Fruit fly (Drosophila melanogaster) whole organism, prepupa: Measurements from ENCODE around the gene bip1.

ENCODE experiments used
- Blimp-1 ChIP-seq: fragments of 200-800 bp; sonication (Bioruptor generic); optimal IDR thresholded peaks from 3 replicates; lab custom pipeline; 2017; ENCODE audit warnings: missing biosample characterization, missing genetic modification characterization, mild to moderate bottlenecking, moderate library complexity, missing genetic modification reagents
- CG10631 ChIP-seq: fragments of 200-800 bp; sonication (Bioruptor generic); optimal IDR thresholded peaks from 2 replicates; lab custom pipeline; 2016; ENCODE audit warnings: missing biosample characterization, missing genetic modification characterization
- CG10669 ChIP-seq: fragments of 200-800 bp; sonication (Bioruptor generic); optimal IDR thresholded peaks from 3 replicates; lab custom pipeline; 2018; ENCODE audit warnings: missing biosample characterization, mild to moderate bottlenecking, missing genetic modification characterization, moderate library complexity
- CG11294 ChIP-seq: fragments of 200-800 bp; sonication (Bioruptor generic); IDR thresholded peaks from 2 replicates; pipeline ENCODE4 v1.3.6; 2022; ENCODE audit warnings: missing biosample characterization, missing genetic modification characterization
- CG11762 ChIP-seq: fragments of 200-800 bp; sonication (Bioruptor generic); optimal IDR thresholded peaks from 3 replicates; lab custom pipeline; 2016; ENCODE audit warnings: missing biosample characterization, missing genetic modification characterization; ENCODE audit not compliant: insufficient read depth
- CG15336 ChIP-seq: fragments of 200-800 bp; sonication (Bioruptor generic); IDR thresholded peaks from 2 replicates; pipeline ENCODE4 v1.3.6; 2022; ENCODE audit warnings: missing biosample characterization, missing genetic modification characterization
- CG1621 ChIP-seq: fragments of 200-800 bp; sonication (Bioruptor generic); optimal IDR thresholded peaks from 3 replicates; lab custom pipeline; 2018; ENCODE audit warnings: missing biosample characterization, mild to moderate bottlenecking, missing genetic modification characterization
- CG3032 ChIP-seq: fragments of 200-800 bp; optimal IDR thresholded peaks from 2 replicates; lab custom pipeline; 2019; ENCODE audit warnings: missing biosample characterization, mild to moderate bottlenecking, missing genetic modification characterization, moderate library complexity
- CG31627 ChIP-seq: fragments of 200-800 bp; sonication (Bioruptor generic); optimal IDR thresholded peaks from 3 replicates; lab custom pipeline; 2016; ENCODE audit warnings: missing biosample characterization, missing genetic modification characterization
- CG32006 ChIP-seq: fragments of 200-800 bp; sonication (Bioruptor generic); optimal IDR thresholded peaks from 3 replicates; lab custom pipeline; 2017; ENCODE audit warnings: missing biosample characterization, mild to moderate bottlenecking, missing genetic modification characterization
- CG3919 ChIP-seq: fragments of 200-800 bp; sonication (Bioruptor generic); optimal IDR thresholded peaks from 3 replicates; lab custom pipeline; 2016; ENCODE audit warnings: missing biosample characterization, missing genetic modification characterization
- CG4318 ChIP-seq: fragments of 200-800 bp; sonication (Bioruptor generic); optimal IDR thresholded peaks from 3 replicates; lab custom pipeline; 2017; ENCODE audit warnings: missing biosample characterization, mild to moderate bottlenecking, missing genetic modification characterization
- CG6163 ChIP-seq: fragments of 200-800 bp; sonication (Bioruptor generic); IDR thresholded peaks from 3 replicates; pipeline ENCODE4 v1.3.6; 2022; ENCODE audit warnings: missing biosample characterization, missing genetic modification characterization
- CG6276 ChIP-seq: fragments of 200-800 bp; sonication (Bioruptor generic); optimal IDR thresholded peaks from 2 replicates; lab custom pipeline; 2017; ENCODE audit warnings: missing biosample characterization, mild to moderate bottlenecking, missing genetic modification characterization
- CG6792 ChIP-seq: fragments of 200-800 bp; sonication (Bioruptor generic); optimal IDR thresholded peaks from 3 replicates; lab custom pipeline; 2016; ENCODE audit warnings: missing biosample characterization, missing genetic modification characterization
- CG6808 ChIP-seq: fragments of 200-800 bp; sonication (Bioruptor generic); optimal IDR thresholded peaks from 3 replicates; lab custom pipeline; 2017; ENCODE audit warnings: missing biosample characterization, missing genetic modification characterization, mild to moderate bottlenecking, moderate library complexity, missing genetic modification reagents
- CG8119 ChIP-seq: fragments of 200-800 bp; sonication (Bioruptor generic); IDR thresholded peaks from 3 replicates; pipeline ENCODE4 v1.3.6; 2022; ENCODE audit warnings: missing biosample characterization, missing genetic modification characterization
- CG8319 ChIP-seq: fragments of 200-800 bp; sonication (Bioruptor generic); optimal IDR thresholded peaks from 3 replicates; lab custom pipeline; 2016; ENCODE audit warnings: missing biosample characterization, missing genetic modification characterization
- CG8632 ChIP-seq: fragments of 200-800 bp; sonication (Bioruptor generic); optimal IDR thresholded peaks from 3 replicates; lab custom pipeline; 2016; ENCODE audit warnings: missing biosample characterization, missing genetic modification characterization
- CG9139 ChIP-seq: fragments of 200-800 bp; sonication (Bioruptor generic); optimal IDR thresholded peaks from 3 replicates; lab custom pipeline; 2017; ENCODE audit warnings: missing biosample characterization, mild to moderate bottlenecking, missing genetic modification characterization
- Eip75B ChIP-seq: fragments of 200-800 bp; sonication (Bioruptor generic); optimal IDR thresholded peaks from 3 replicates; lab custom pipeline; 2016; ENCODE audit warnings: missing biosample characterization, missing genetic modification characterization
- Eip93F ChIP-seq: fragments of 200-800 bp; sonication (Bioruptor generic); optimal IDR thresholded peaks from 2 replicates; lab custom pipeline; 2016; ENCODE audit warnings: missing biosample characterization, mild to moderate bottlenecking, missing genetic modification characterization
- Ets21C ChIP-seq: fragments of 200-800 bp; sonication (Bioruptor generic); optimal IDR thresholded peaks from 3 replicates; lab custom pipeline; 2016; ENCODE audit warnings: missing biosample characterization, missing genetic modification characterization
- Ets96B ChIP-seq: fragments of 200-800 bp; optimal IDR thresholded peaks from 2 replicates; lab custom pipeline; 2019; ENCODE audit warnings: missing biosample characterization, mild to moderate bottlenecking, missing genetic modification characterization, moderate library complexity
- Hr38 ChIP-seq: sonication (Bioruptor generic); optimal IDR thresholded peaks from 2 replicates; lab custom pipeline; 2016; ENCODE audit warnings: missing biosample characterization, missing genetic modification characterization
- Hr4 ChIP-seq: fragments of 200-800 bp; sonication (Bioruptor generic); optimal IDR thresholded peaks from 3 replicates; lab custom pipeline; 2016; ENCODE audit warnings: missing biosample characterization, missing genetic modification characterization
- OdsH ChIP-seq: fragments of 200-800 bp; sonication (Bioruptor generic); optimal IDR thresholded peaks from 3 replicates; lab custom pipeline; 2016; ENCODE audit warnings: missing biosample characterization, missing genetic modification characterization
- Smox ChIP-seq: fragments of 200-800 bp; sonication (Bioruptor generic); optimal IDR thresholded peaks from 3 replicates; lab custom pipeline; 2016; ENCODE audit warnings: missing biosample characterization, missing genetic modification characterization
- Sox14 ChIP-seq: fragments of 200-800 bp; sonication (Bioruptor generic); optimal IDR thresholded peaks from 3 replicates; lab custom pipeline; 2016; ENCODE audit warnings: missing biosample characterization, missing genetic modification characterization
- Sox15 ChIP-seq: fragments of 200-800 bp; sonication (Bioruptor generic); optimal IDR thresholded peaks from 3 replicates; lab custom pipeline; 2016; ENCODE audit warnings: missing biosample characterization, missing genetic modification characterization
- achi ChIP-seq: fragments of 200-800 bp; sonication (Bioruptor generic); optimal IDR thresholded peaks from 3 replicates; lab custom pipeline; 2016; ENCODE audit warnings: missing biosample characterization, missing genetic modification characterization
- cyc ChIP-seq: fragments of 200-800 bp; sonication (Bioruptor generic); optimal IDR thresholded peaks from 3 replicates; lab custom pipeline; 2016; ENCODE audit warnings: missing biosample characterization, missing genetic modification characterization
- dac ChIP-seq: fragments of 200-800 bp; sonication (Bioruptor generic); optimal IDR thresholded peaks from 2 replicates; lab custom pipeline; 2017; ENCODE audit warnings: missing biosample characterization, mild to moderate bottlenecking, missing genetic modification characterization
- dsx ChIP-seq: fragments of 200-800 bp; optimal IDR thresholded peaks from 3 replicates; lab custom pipeline; 2019; ENCODE audit warnings: missing biosample characterization, mild to moderate bottlenecking, missing genetic modification characterization, moderate library complexity; ENCODE audit not compliant: poor library complexity, severe bottlenecking
- eg ChIP-seq: fragments of 200-800 bp; sonication (Bioruptor generic); IDR thresholded peaks from 3 replicates; pipeline ENCODE4 v1.3.6; 2022; ENCODE audit warnings: missing biosample characterization, missing genetic modification characterization
- esn ChIP-seq: fragments of 200-800 bp; sonication (Bioruptor generic); optimal IDR thresholded peaks from 2 replicates; lab custom pipeline; 2016; ENCODE audit warnings: missing biosample characterization, mild to moderate bottlenecking, missing genetic modification characterization, moderate library complexity
- fd59A ChIP-seq: fragments of 200-800 bp; sonication (Bioruptor generic); optimal IDR thresholded peaks from 2 replicates; lab custom pipeline; 2017; ENCODE audit warnings: missing biosample characterization, mild to moderate bottlenecking, missing genetic modification characterization, missing genetic modification reagents
- fd85E ChIP-seq: fragments of 200-800 bp; sonication (Bioruptor generic); optimal IDR thresholded peaks from 3 replicates; lab custom pipeline; 2016; ENCODE audit warnings: missing biosample characterization, missing genetic modification characterization
- fkh ChIP-seq: fragments of 200-800 bp; sonication (Bioruptor generic); optimal IDR thresholded peaks from 3 replicates; lab custom pipeline; 2017; ENCODE audit warnings: missing biosample characterization, mild to moderate bottlenecking, missing genetic modification characterization, moderate library complexity
- net ChIP-seq: fragments of 200-800 bp; sonication (Bioruptor generic); optimal IDR thresholded peaks from 3 replicates; lab custom pipeline; 2016; ENCODE audit warnings: missing biosample characterization, missing genetic modification characterization
- pdm3 ChIP-seq: fragments of 200-800 bp; sonication (Bioruptor generic); optimal IDR thresholded peaks from 3 replicates; lab custom pipeline; 2016; ENCODE audit warnings: missing biosample characterization, missing genetic modification characterization
- salr ChIP-seq, 2 experiments: fragments of 200-800 bp; sonication (Bioruptor generic); optimal IDR thresholded peaks; 3 replicates each; lab custom pipeline; 2016 to 2018; ENCODE audit warnings: missing biosample characterization in 2 of 2, missing genetic modification characterization in 2 of 2, mild to moderate bottlenecking in 1 of 2
- spab ChIP-seq: fragments of 200-800 bp; sonication (Bioruptor generic); optimal IDR thresholded peaks from 2 replicates; lab custom pipeline; 2017; ENCODE audit warnings: missing biosample characterization, mild to moderate bottlenecking, missing genetic modification characterization, missing genetic modification reagents
- ss ChIP-seq, 2 experiments: fragments of 200-800 bp; sonication (Bioruptor generic); optimal IDR thresholded peaks; 2 replicates in 1 of 2; 3 replicates in 1 of 2; lab custom pipeline; 2017 to 2018; ENCODE audit warnings: mild to moderate bottlenecking in 2 of 2, missing biosample characterization in 2 of 2, missing genetic modification characterization in 2 of 2, moderate library complexity in 1 of 2
- svp ChIP-seq: fragments of 200-800 bp; sonication (Bioruptor generic); peaks from one replicate; lab custom pipeline; 2016; ENCODE audit warnings: missing biosample characterization, missing genetic modification characterization
- topi ChIP-seq: fragments of 200-800 bp; sonication (Bioruptor generic); optimal IDR thresholded peaks from 3 replicates; lab custom pipeline; 2016; ENCODE audit warnings: missing biosample characterization, missing genetic modification characterization
- vri ChIP-seq: fragments of 200-800 bp; sonication (Bioruptor generic); optimal IDR thresholded peaks from 3 replicates; lab custom pipeline; 2016; ENCODE audit warnings: missing biosample characterization, mild to moderate bottlenecking, missing genetic modification characterization

bip1 gene

DNA sequence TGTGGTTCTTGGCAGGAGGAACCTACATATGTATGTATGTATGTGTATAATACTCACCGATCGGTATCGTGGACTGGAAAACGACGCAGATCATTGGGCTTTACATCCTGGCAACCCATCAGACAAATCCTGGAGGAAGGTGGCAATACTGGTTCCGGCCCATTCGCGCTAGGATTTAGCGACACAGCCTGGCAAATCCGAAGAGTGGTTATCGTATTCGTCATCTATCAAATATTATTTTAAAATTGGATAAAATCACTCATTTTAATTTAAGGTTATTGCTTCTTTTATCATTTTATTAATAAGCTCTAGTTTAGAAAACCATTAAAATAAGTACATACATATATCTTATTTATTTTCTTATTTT is 707 bp downstream of the bip1 start (continued):
- no peak for TF ChIP-seq Hr38 (GFP tag; lab: Kevin White, UChicago)
- no peak for TF ChIP-seq CG6808 (GFP tag; lab: Kevin White, UChicago)
- peak; percentile 10 for TF ChIP-seq spab
- peak; percentile 36 for TF ChIP-seq Smox (GFP tag; lab: Kevin White, UChicago)
- TF ChIP-seq CG31627 (GFP tag; lab: Kevin White, UChicago), result peak; percentile 20
- TF ChIP-seq cyc (GFP tag; lab: Kevin White, UChicago), result peak; percentile 1
- no peak for TF ChIP-seq OdsH (GFP tag; lab: Kevin White, UChicago)
- TF ChIP-seq esn (GFP tag; lab: Kevin White, UChicago), result peak; percentile 24
- TF ChIP-seq dsx (GFP tag; lab: Kevin White, UChicago), result no peak
- TF ChIP-seq CG3919 (GFP tag; lab: Kevin White, UChicago), result no peak
- TF ChIP-seq Ets96B (tag; lab: Kevin White, UChicago), result no peak
- no peak for TF ChIP-seq Ets21C
- no peak for TF ChIP-seq CG32006 (GFP tag; lab: Kevin White, UChicago)
- no peak for TF ChIP-seq CG6163 (GFP tag; lab: Robert Waterston, UW)
- TF ChIP-seq fkh (GFP tag; lab: Kevin White, UChicago), result no peak
- TF ChIP-seq svp, result no peak
- TF ChIP-seq CG11762, result peak; percentile 5
- TF ChIP-seq vri (GFP tag; lab: Kevin White, UChicago), result no peak
- peak; percentile 45 for TF ChIP-seq CG3032
- TF ChIP-seq CG1621 (tag; lab: Kevin White, UChicago), result no peak
- no peak for TF ChIP-seq Blimp-1
- TF ChIP-seq Eip75B (GFP tag; lab: Kevin White, UChicago), result no peak
- TF ChIP-seq Sox15 (GFP tag; lab: Kevin White, UChicago), result no peak
- TF ChIP-seq net (GFP tag; lab: Kevin White, UChicago), result no peak
- TF ChIP-seq CG11294 (GFP tag; lab: Robert Waterston, UW), result no peak
- TF ChIP-seq Sox14 (GFP tag; lab: Kevin White, UChicago), result no peak
- peak; percentile 2 for TF ChIP-seq achi (GFP tag; lab: Kevin White, UChicago)
- no peak for TF ChIP-seq CG8632 (GFP tag; lab: Kevin White, UChicago)
- no peak for TF ChIP-seq CG8119 (GFP tag; lab: Robert Waterston, UW)
- no peak for TF ChIP-seq CG15336
- no peak for TF ChIP-seq Eip93F (GFP tag; lab: Kevin White, UChicago)
- no peak for TF ChIP-seq CG9139

DNA sequence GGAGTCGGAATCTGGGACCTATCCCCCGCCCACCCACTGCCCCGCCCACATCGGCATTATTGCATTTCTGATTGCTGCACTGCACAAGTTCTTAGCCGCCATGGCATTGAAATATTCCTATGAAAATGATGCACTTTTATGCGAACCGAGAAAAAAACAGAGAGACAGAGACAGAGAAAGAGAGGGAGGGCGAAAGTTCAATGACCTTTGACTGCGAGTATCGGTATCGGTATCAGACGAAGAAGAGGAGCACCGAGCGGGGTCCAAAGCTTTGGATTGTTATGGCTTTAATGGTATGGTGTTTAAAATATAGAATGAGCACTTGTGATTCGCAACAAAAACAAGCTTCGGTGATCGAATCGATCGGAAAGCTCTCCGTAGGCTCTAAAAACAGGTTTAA is 1.1 kb downstream of the bip1 start:
- TF ChIP-seq Ets21C, result no peak
- peak; percentile 69 for TF ChIP-seq svp
- TF ChIP-seq, all 60 proteins: peak for 1

DNA sequence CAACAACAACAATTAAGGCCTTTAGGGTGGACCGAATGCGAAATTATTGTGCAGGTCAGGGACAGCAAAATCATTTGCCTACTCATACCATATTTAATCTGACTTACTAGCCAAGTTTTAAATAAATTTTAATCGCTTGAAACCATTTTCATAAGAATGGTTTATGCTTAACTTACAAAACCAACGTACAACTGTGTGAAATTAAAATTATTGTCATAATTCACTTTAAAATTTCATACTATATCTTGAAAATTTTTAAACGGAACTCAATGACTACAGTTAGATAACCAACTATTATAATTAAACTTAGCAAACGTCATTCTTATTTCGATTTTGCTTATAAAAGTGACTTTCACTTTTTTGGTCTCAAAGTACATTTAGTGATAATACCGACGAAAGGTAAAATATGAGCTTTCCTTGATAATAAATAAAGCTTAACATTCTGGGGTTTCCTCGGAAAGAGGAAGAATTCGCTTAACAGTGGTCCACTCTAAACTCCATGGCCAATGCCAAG is 1.7 kb downstream of the bip1 start:
- no peak; the same call in 1 of the 3 replicates for TF ChIP-seq eg (GFP tag; lab: Robert Waterston, UW)
- TF ChIP-seq OdsH (GFP tag; lab: Kevin White, UChicago), result peak; percentile 86
- peak; percentile 87 for TF ChIP-seq topi (GFP tag; lab: Kevin White, UChicago)
- peak; percentile 93 for TF ChIP-seq CG6276 (GFP tag; lab: Kevin White, UChicago)
- peak; percentile 90 for TF ChIP-seq CG10669 (GFP tag; lab: Kevin White, UChicago)
- peak; percentile 95 for TF ChIP-seq net (GFP tag; lab: Kevin White, UChicago)
- peak; percentile 76 for TF ChIP-seq CG1621 (tag; lab: Kevin White, UChicago)
- TF ChIP-seq Hr38 (GFP tag; lab: Kevin White, UChicago), result no peak
- TF ChIP-seq fd85E (GFP tag; lab: Kevin White, UChicago), result peak; percentile 17
- peak; percentile 93 for TF ChIP-seq fd59A (GFP tag; lab: Kevin White, UChicago)
- no peak; the same call in 1 of the 2 replicates for TF ChIP-seq CG11294 (GFP tag; lab: Robert Waterston, UW)
- TF ChIP-seq salr (GFP tag; optimal IDR thresholded peaks at IDR 0.05; lab: Kevin White, UChicago), result peak; percentile 73 to 99
- TF ChIP-seq CG6792 (GFP tag; lab: Kevin White, UChicago), result peak; percentile 84
- TF ChIP-seq CG4318 (GFP tag; lab: Kevin White, UChicago), result peak; percentile 88
- TF ChIP-seq CG10631, result peak; percentile 92
- TF ChIP-seq dac (GFP tag; lab: Kevin White, UChicago), result peak; percentile 78
- peak; percentile 69 for TF ChIP-seq Ets21C
- peak; percentile 66 for TF ChIP-seq dsx (GFP tag; lab: Kevin White, UChicago)
- peak; percentile 87 for TF ChIP-seq pdm3 (GFP tag; lab: Kevin White, UChicago)
- peak; percentile 92 for TF ChIP-seq CG3032
- peak; percentile 90 for TF ChIP-seq Hr4 (GFP tag; lab: Kevin White, UChicago)
- TF ChIP-seq ss (GFP tag; optimal IDR thresholded peaks at IDR 0.05; lab: Kevin White, UChicago), result peak; percentile 89 to 93
- peak; percentile 86 for TF ChIP-seq CG15336
- peak; percentile 71 for TF ChIP-seq CG31627 (GFP tag; lab: Kevin White, UChicago)
- peak; percentile 74 for TF ChIP-seq CG8319 (GFP tag; lab: Kevin White, UChicago)
